Worm (Caenorhabditis elegans) whole organism, L2 larva: ENCODE measurements around the gene F10C2.4.
A peak's percentile ranks its signal among the peaks of the same experiment; 100 is the strongest.

Experiments used
- C34F6.9 ChIP-seq: fragments of 150-350 bp; optimal IDR thresholded peaks from 2 replicates; lab custom pipeline; 2014; ENCODE audit warnings: missing biosample characterization, missing genetic modification characterization
- F13H6.1 ChIP-seq: sonication (generic microtip); optimal IDR thresholded peaks from 2 replicates; lab custom pipeline; 2016; ENCODE audit warnings: missing genetic modification characterization, missing compliant biosample characterization
- Y55F3AM.14 ChIP-seq: fragments of 200-800 bp; sonication (Bioruptor generic); optimal IDR thresholded peaks from 2 replicates; lab custom pipeline; 2018; ENCODE audit warnings: mild to moderate bottlenecking, missing genetic modification characterization, missing compliant biosample characterization
- ZK546.5 ChIP-seq: sonication (generic microtip); optimal IDR thresholded peaks from 2 replicates; lab custom pipeline; 2017; ENCODE audit warnings: missing biosample characterization, missing genetic modification characterization
- alr-1 ChIP-seq: fragments of 150-350 bp; optimal IDR thresholded peaks from 2 replicates; lab custom pipeline; 2014; ENCODE audit warnings: missing biosample characterization, missing genetic modification characterization
- aly-2 ChIP-seq: fragments of 150-350 bp; optimal IDR thresholded peaks from 2 replicates; lab custom pipeline; 2014; ENCODE audit warnings: missing biosample characterization, missing genetic modification characterization
- ama-1 ChIP-seq: fragments of 150-350 bp; optimal IDR thresholded peaks from 2 replicates; lab custom pipeline; 2018; ENCODE audit warnings: inconsistent platforms
- blmp-1 ChIP-seq: sonication (generic microtip); optimal IDR thresholded peaks from 2 replicates; lab custom pipeline; 2017; ENCODE audit warnings: missing genetic modification characterization, mild to moderate bottlenecking, missing compliant biosample characterization, antibody characterized with exemption, moderate library complexity; ENCODE audit not compliant: insufficient read depth
- ceh-16 ChIP-seq: fragments of 150-350 bp; optimal IDR thresholded peaks from 2 replicates; lab custom pipeline; 2014; ENCODE audit warnings: missing biosample characterization, missing genetic modification characterization
- ceh-82 ChIP-seq: fragments of 150-350 bp; optimal IDR thresholded peaks from 2 replicates; lab custom pipeline; 2014; ENCODE audit warnings: missing biosample characterization, missing genetic modification characterization
- crh-2 ChIP-seq: sonication (generic microtip); optimal IDR thresholded peaks from 2 replicates; lab custom pipeline; 2017; ENCODE audit warnings: missing biosample characterization, missing genetic modification characterization
- dmd-4 ChIP-seq: sonication (generic microtip); optimal IDR thresholded peaks from 2 replicates; lab custom pipeline; 2017; ENCODE audit warnings: missing biosample characterization, missing genetic modification characterization
- egl-27 ChIP-seq: sonication (generic microtip); optimal IDR thresholded peaks from 3 replicates; lab custom pipeline; 2017; ENCODE audit warnings: missing biosample characterization, missing genetic modification reagents, missing genetic modification characterization
- elt-3 ChIP-seq: sonication (generic microtip); optimal IDR thresholded peaks from 2 replicates; lab custom pipeline; 2017; ENCODE audit warnings: missing biosample characterization, missing genetic modification characterization
- fos-1 ChIP-seq: fragments of 150-350 bp; optimal IDR thresholded peaks from 2 replicates; lab custom pipeline; 2014; ENCODE audit warnings: missing biosample characterization, missing genetic modification characterization
- gmeb-1 ChIP-seq: fragments of 150-350 bp; optimal IDR thresholded peaks from 2 replicates; lab custom pipeline; 2014; ENCODE audit warnings: missing biosample characterization, missing genetic modification characterization
- lin-11 ChIP-seq: fragments of 150-350 bp; sonication (generic microtip); optimal IDR thresholded peaks from 2 replicates; lab custom pipeline; 2014; ENCODE audit warnings: missing biosample characterization, missing genetic modification characterization, inconsistent platforms, mixed read lengths
- lin-13 ChIP-seq: fragments of 150-350 bp; optimal IDR thresholded peaks from 2 replicates; lab custom pipeline; 2014; ENCODE audit warnings: missing biosample characterization, missing genetic modification reagents, missing genetic modification characterization
- lin-39 ChIP-seq: fragments of 150-350 bp; optimal IDR thresholded peaks from 2 replicates; lab custom pipeline; 2014; ENCODE audit warnings: missing biosample characterization, missing genetic modification reagents, missing genetic modification characterization
- lsy-2 ChIP-seq, 2 experiments: fragments of 150-350 bp in 1 of 2; sonication (generic microtip) in 1 of 2; optimal IDR thresholded peaks; 2 replicates each; lab custom pipeline; 2014 to 2017; ENCODE audit warnings: missing biosample characterization in 2 of 2, missing genetic modification characterization in 2 of 2
- mab-5 ChIP-seq: fragments of 150-350 bp; optimal IDR thresholded peaks from 2 replicates; lab custom pipeline; 2014; ENCODE audit warnings: missing biosample characterization, missing genetic modification characterization
- mbf-1 ChIP-seq: sonication (generic microtip); optimal IDR thresholded peaks from 2 replicates; lab custom pipeline; 2017; ENCODE audit warnings: missing biosample characterization, missing genetic modification characterization
- mdl-1 ChIP-seq, 2 experiments: fragments of 150-350 bp in 1 of 2; sonication (generic microtip) in 1 of 2; optimal IDR thresholded peaks; 2 replicates each; lab custom pipeline; 2017; ENCODE audit warnings: missing biosample characterization in 2 of 2, missing genetic modification characterization in 2 of 2
- nhr-129 ChIP-seq: fragments of 150-350 bp; optimal IDR thresholded peaks from 2 replicates; lab custom pipeline; 2014; ENCODE audit warnings: missing biosample characterization, missing genetic modification characterization
- nhr-21 ChIP-seq: fragments of 150-350 bp; optimal IDR thresholded peaks from 2 replicates; lab custom pipeline; 2014; ENCODE audit warnings: missing biosample characterization, missing genetic modification characterization
- nhr-23 ChIP-seq: fragments of 150-350 bp; optimal IDR thresholded peaks from 2 replicates; lab custom pipeline; 2014; ENCODE audit warnings: missing biosample characterization, missing genetic modification reagents, missing genetic modification characterization
- nhr-237 ChIP-seq: fragments of 150-350 bp; optimal IDR thresholded peaks from 2 replicates; lab custom pipeline; 2014; ENCODE audit warnings: missing biosample characterization, missing genetic modification characterization
- nhr-6 ChIP-seq: fragments of 150-350 bp; optimal IDR thresholded peaks from 2 replicates; lab custom pipeline; 2014; ENCODE audit warnings: missing biosample characterization, missing genetic modification characterization
- peb-1 ChIP-seq: fragments of 150-350 bp; optimal IDR thresholded peaks from 2 replicates; lab custom pipeline; 2014; ENCODE audit warnings: missing biosample characterization, missing genetic modification characterization
- sma-3 ChIP-seq: sonication (generic microtip); optimal IDR thresholded peaks from 2 replicates; lab custom pipeline; 2016; ENCODE audit warnings: missing genetic modification reagents, missing genetic modification characterization, missing compliant biosample characterization
- sma-9 ChIP-seq, 2 experiments: fragments of 150-350 bp in 1 of 2; sonication (generic microtip) in 1 of 2; optimal IDR thresholded peaks; 2 replicates each; lab custom pipeline; 2014 to 2016; ENCODE audit warnings: missing genetic modification characterization in 2 of 2, mild to moderate bottlenecking in 1 of 2, missing biosample characterization in 1 of 2, missing compliant biosample characterization in 1 of 2, missing genetic modification reagents in 1 of 2, moderate library complexity in 1 of 2
- unc-39 ChIP-seq: fragments of 150-350 bp; optimal IDR thresholded peaks from 2 replicates; lab custom pipeline; 2014; ENCODE audit warnings: missing biosample characterization, missing genetic modification characterization
- unc-55 ChIP-seq: fragments of 150-350 bp; sonication (generic microtip); optimal IDR thresholded peaks from 3 replicates; lab custom pipeline; 2014; ENCODE audit warnings: missing biosample characterization, missing genetic modification reagents, missing genetic modification characterization
- unc-62 ChIP-seq: fragments of 150-350 bp; optimal IDR thresholded peaks from 2 replicates; lab custom pipeline; 2014; ENCODE audit warnings: missing biosample characterization, missing genetic modification reagents, missing genetic modification characterization
- ztf-1 ChIP-seq: fragments of 200-800 bp; sonication (Bioruptor generic); conservative IDR thresholded peaks from 2 replicates; pipeline ENCODE4 v1.3.6; 2022; ENCODE audit warnings: missing genetic modification characterization, missing compliant biosample characterization
- ztf-11 ChIP-seq: sonication (generic microtip); optimal IDR thresholded peaks from 2 replicates; lab custom pipeline; 2017; ENCODE audit warnings: missing biosample characterization, missing genetic modification characterization
- ztf-4 ChIP-seq: fragments of 150-350 bp; optimal IDR thresholded peaks from 2 replicates; lab custom pipeline; 2014; ENCODE audit warnings: missing biosample characterization, missing genetic modification characterization

The F10C2.4 gene

DNA sequence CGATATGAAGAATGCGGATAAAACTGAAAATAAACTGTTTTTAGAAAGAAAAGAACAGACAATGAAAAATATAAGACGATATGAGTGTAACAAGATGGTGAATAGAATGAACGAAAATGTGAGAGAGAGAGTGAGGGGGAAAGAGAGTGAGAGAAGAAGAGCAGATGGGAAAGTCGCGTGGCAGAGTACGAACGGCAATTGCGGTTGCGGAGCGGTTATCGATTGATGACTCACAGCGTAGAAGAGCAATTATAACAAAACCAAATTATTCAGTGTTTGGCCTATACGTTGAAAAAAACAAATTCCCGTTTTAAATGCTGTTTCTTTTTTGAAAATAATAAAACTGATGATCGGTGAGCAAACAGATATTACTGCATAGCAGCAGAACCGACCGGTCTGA, 24.0 kb downstream of the F10C2.4 start, which contains the start of gene pqn-53:
Gene pqn-53, minus strand, starts transcription at position 23 of the 400 bp plus-strand sequence.
- TF ChIP-seq mbf-1 (tag; lab: Kevin White, UChicago) (no peak), nhr-21 (tag; lab: Kevin White, UChicago) (no peak), ztf-11 (tag; lab: Kevin White, UChicago) (no peak), crh-2 (tag; lab: Kevin White, UChicago) (peak; percentile 57), fos-1 (tag; lab: Kevin White, UChicago) (peak; percentile 93), ztf-1 (no peak), mdl-1 (tag; optimal IDR thresholded peaks at IDR 0.05; lab: Kevin White, UChicago) (peak in 1 of 2 experiments; percentile 44), dmd-4 (tag; lab: Kevin White, UChicago) (no peak), sma-9 (GFP tag; optimal IDR thresholded peaks at IDR 0.05; lab: Kevin White, UChicago) (no peak), sma-9 (tag; optimal IDR thresholded peaks at IDR 0.05; lab: Kevin White, UChicago) (no peak), lin-11 (tag; lab: Kevin White, UChicago) (peak; percentile 3), blmp-1 (tag; lab: Kevin White, UChicago) (no peak), Y55F3AM.14 (GFP tag; lab: Kevin White, UChicago) (no peak), ceh-82 (tag; lab: Kevin White, UChicago) (no peak), C34F6.9 (tag; lab: Kevin White, UChicago) (peak; percentile 64), F13H6.1 (tag; lab: Kevin White, UChicago) (peak; percentile 0), unc-62 (GFP tag; lab: Kevin White, UChicago) (no peak), lsy-2 (tag; optimal IDR thresholded peaks at IDR 0.05; lab: Kevin White, UChicago) (peak in 1 of 2 experiments; percentile 8), ama-1 (lab: Kevin White, UChicago) (no peak), nhr-129 (tag; lab: Kevin White, UChicago) (peak; percentile 52), gmeb-1 (tag; lab: Kevin White, UChicago) (no peak), unc-55 (GFP tag; lab: Kevin White, UChicago) (peak; percentile 16), elt-3 (tag; lab: Kevin White, UChicago) (no peak), alr-1 (no peak), sma-3 (GFP tag; lab: Kevin White, UChicago) (no peak), ZK546.5 (no peak), ceh-16 (tag; lab: Kevin White, UChicago) (no peak), ztf-4 (tag; lab: Kevin White, UChicago) (no peak), nhr-6 (tag; lab: Kevin White, UChicago) (no peak), nhr-237 (tag; lab: Kevin White, UChicago) (no peak), egl-27 (tag; lab: Kevin White, UChicago) (no peak), peb-1 (no peak), lin-39 (tag; lab: Kevin White, UChicago) (no peak)
- TF ChIP-seq, all 48 proteins: peak for 9

- TF ChIP-seq ztf-4 (tag; lab: Kevin White, UChicago) (no peak), egl-27 (tag; lab: Kevin White, UChicago) (no peak), nhr-6 (tag; lab: Kevin White, UChicago) (no peak), unc-62 (GFP tag; lab: Kevin White, UChicago) (no peak), crh-2 (tag; lab: Kevin White, UChicago) (no peak), nhr-129 (tag; lab: Kevin White, UChicago) (peak; percentile 30), unc-55 (GFP tag; lab: Kevin White, UChicago) (peak; percentile 43), Y55F3AM.14 (GFP tag; lab: Kevin White, UChicago) (no peak), alr-1 (no peak), fos-1 (tag; lab: Kevin White, UChicago) (no peak), lsy-2 (tag; optimal IDR thresholded peaks at IDR 0.05; lab: Kevin White, UChicago) (peak in 1 of 2 experiments; percentile 59), unc-39 (tag; lab: Kevin White, UChicago) (no peak), lin-13 (GFP tag; lab: Kevin White, UChicago) (peak; percentile 42), sma-3 (GFP tag; lab: Kevin White, UChicago) (peak; percentile 1), mdl-1 (tag; optimal IDR thresholded peaks at IDR 0.05; lab: Kevin White, UChicago) (no peak), C34F6.9 (tag; lab: Kevin White, UChicago) (peak; percentile 19), aly-2 (tag; lab: Kevin White, UChicago) (no peak), nhr-23 (tag; lab: Kevin White, UChicago) (no peak), dmd-4 (tag; lab: Kevin White, UChicago) (no peak), ztf-11 (tag; lab: Kevin White, UChicago) (no peak), mbf-1 (tag; lab: Kevin White, UChicago) (no peak), gmeb-1 (tag; lab: Kevin White, UChicago) (no peak), peb-1 (no peak)
Observed at ce11 chrV:12065859-12066258, 24.5 kb downstream of the F10C2.4 start.

ce11 chrV:12068437-12068836, 27.1 kb downstream of the F10C2.4 start, which contains the start of gene kmo-2:
Gene kmo-2 (minus strand): TSS chrV:12068537.
- TF ChIP-seq ztf-4 (tag; lab: Kevin White, UChicago): no peak
- no peak for TF ChIP-seq mab-5 (tag; lab: Kevin White, UChicago)
- TF ChIP-seq nhr-129 (tag; lab: Kevin White, UChicago): no peak
- TF ChIP-seq lsy-2 (tag; optimal IDR thresholded peaks at IDR 0.05; lab: Kevin White, UChicago): no peak
- no peak for TF ChIP-seq ztf-1
- no peak for TF ChIP-seq blmp-1 (tag; lab: Kevin White, UChicago)
